Worm (Caenorhabditis elegans): ENCODE data around the gene ZC250.4.

ce11 chrV:5832799-5833198, 19.9 kb upstream of the ZC250.4 start:
- TF ChIP-seq B0310.2 (tag; optimal IDR thresholded peaks at IDR 0.05) = no peak
- TF ChIP-seq hmg-4 (GFP tag; optimal IDR thresholded peaks at IDR 0.05) = no peak
- no peak for TF ChIP-seq aly-1 (tag; optimal IDR thresholded peaks at IDR 0.05)
- no peak for TF ChIP-seq ama-1 (optimal IDR thresholded peaks at IDR 0.05)
- TF ChIP-seq pes-1 (GFP tag; IDR thresholded peaks at IDR 0.05) = no peak
- TF ChIP-seq ceh-13 (GFP tag; optimal IDR thresholded peaks at IDR 0.05) = no peak
